Worm (Caenorhabditis elegans) whole organism, L3 larva: Measurements from ENCODE around the gene ctsa-3.2.
"Not testable (repeated sequence)": the region's sequence is repeated elsewhere in the genome, so short reads cannot be mapped to it uniquely, and the experiment has no call there.

Experiments
- R02D3.7 ChIP-seq: fragments of 150-350 bp; optimal IDR thresholded peaks from 2 replicates; lab custom pipeline; 2014; ENCODE audit warnings: missing biosample characterization, missing genetic modification characterization
- ZK546.5 ChIP-seq: sonication (generic microtip); optimal IDR thresholded peaks from 2 replicates; lab custom pipeline; 2017; ENCODE audit warnings: missing biosample characterization, missing genetic modification characterization
- aly-2 ChIP-seq: fragments of 150-350 bp; optimal IDR thresholded peaks from 2 replicates; lab custom pipeline; 2014; ENCODE audit warnings: missing biosample characterization, missing genetic modification characterization
- ama-1 ChIP-seq: fragments of 150-350 bp; optimal IDR thresholded peaks from 2 replicates; lab custom pipeline; 2018
- ceh-28 ChIP-seq: fragments of 150-350 bp; optimal IDR thresholded peaks from 2 replicates; lab custom pipeline; 2014; ENCODE audit warnings: missing biosample characterization, missing genetic modification reagents, missing genetic modification characterization
- daf-12 ChIP-seq: fragments of 150-350 bp; optimal IDR thresholded peaks from 2 replicates; lab custom pipeline; 2014; ENCODE audit warnings: missing biosample characterization, missing genetic modification reagents, missing genetic modification characterization
- egl-27 ChIP-seq: sonication (generic microtip); optimal IDR thresholded peaks from 4 replicates; lab custom pipeline; 2017; ENCODE audit warnings: missing biosample characterization, missing genetic modification reagents, missing genetic modification characterization
- elt-3 ChIP-seq, 3 experiments: fragments of 150-350 bp in 1 of 3; sonication (generic microtip) in 2 of 3; optimal IDR thresholded peaks; 2 replicates in 2 of 3; 4 replicates in 1 of 3; lab custom pipeline; 2014 to 2017; ENCODE audit warnings: missing biosample characterization in 3 of 3, missing genetic modification characterization in 3 of 3
- fos-1 ChIP-seq: fragments of 150-350 bp; optimal IDR thresholded peaks from 2 replicates; lab custom pipeline; 2014; ENCODE audit warnings: missing biosample characterization, missing genetic modification characterization
- jun-1 ChIP-seq: fragments of 150-350 bp; optimal IDR thresholded peaks from 2 replicates; lab custom pipeline; 2014; ENCODE audit warnings: missing biosample characterization, missing genetic modification reagents, missing genetic modification characterization
- lin-15B ChIP-seq: fragments of 150-350 bp; optimal IDR thresholded peaks from 2 replicates; lab custom pipeline; 2014; ENCODE audit warnings: missing biosample characterization, missing genetic modification characterization
- lin-39 ChIP-seq: fragments of 150-350 bp; optimal IDR thresholded peaks from 2 replicates; lab custom pipeline; 2018; ENCODE audit warnings: missing biosample characterization, missing genetic modification reagents, missing genetic modification characterization
- lsy-12 ChIP-seq: sonication (generic microtip); optimal IDR thresholded peaks from 2 replicates; lab custom pipeline; 2016; ENCODE audit warnings: mild to moderate bottlenecking, missing genetic modification characterization, missing compliant biosample characterization
- mdl-1 ChIP-seq: fragments of 150-350 bp; optimal IDR thresholded peaks from 2 replicates; lab custom pipeline; 2014; ENCODE audit warnings: missing biosample characterization, missing genetic modification characterization
- mml-1 ChIP-seq: fragments of 150-350 bp; sonication (generic microtip); optimal IDR thresholded peaks from 3 replicates; lab custom pipeline; 2014; ENCODE audit warnings: missing biosample characterization, missing genetic modification characterization
- nfya-1 ChIP-seq: sonication (generic microtip); optimal IDR thresholded peaks from 2 replicates; lab custom pipeline; 2017; ENCODE audit warnings: missing genetic modification characterization, mild to moderate bottlenecking, missing compliant biosample characterization, antibody characterized with exemption, moderate library complexity; ENCODE audit not compliant: insufficient read depth
- nhr-12 ChIP-seq: fragments of 150-350 bp; optimal IDR thresholded peaks from 2 replicates; lab custom pipeline; 2014; ENCODE audit warnings: missing biosample characterization, missing genetic modification characterization
- nhr-23 ChIP-seq: fragments of 150-350 bp; optimal IDR thresholded peaks from 2 replicates; lab custom pipeline; 2014; ENCODE audit warnings: missing biosample characterization, missing genetic modification reagents, missing genetic modification characterization
- nhr-237 ChIP-seq: fragments of 150-350 bp; optimal IDR thresholded peaks from 2 replicates; lab custom pipeline; 2014; ENCODE audit warnings: missing biosample characterization, missing genetic modification characterization
- nhr-25 ChIP-seq: sonication (generic microtip); optimal IDR thresholded peaks from 2 replicates; lab custom pipeline; 2017; ENCODE audit warnings: missing biosample characterization, missing genetic modification characterization
- nhr-43 ChIP-seq: sonication (generic microtip); optimal IDR thresholded peaks from 2 replicates; lab custom pipeline; 2016; ENCODE audit warnings: mild to moderate bottlenecking, missing genetic modification characterization, missing compliant biosample characterization; ENCODE audit not compliant: poor library complexity, severe bottlenecking
- nhr-76 ChIP-seq: fragments of 150-350 bp; sonication (generic microtip); optimal IDR thresholded peaks from 5 replicates; lab custom pipeline; 2014; ENCODE audit warnings: missing biosample characterization, missing genetic modification characterization
- nhr-77 ChIP-seq: fragments of 150-350 bp; optimal IDR thresholded peaks from 2 replicates; lab custom pipeline; 2014; ENCODE audit warnings: missing biosample characterization, missing genetic modification characterization
- pha-4 ChIP-seq: fragments of 150-350 bp; optimal IDR thresholded peaks from 2 replicates; lab custom pipeline; 2014; ENCODE audit warnings: missing biosample characterization, missing genetic modification reagents, missing genetic modification characterization
- pqm-1 ChIP-seq: fragments of 150-350 bp; optimal IDR thresholded peaks from 2 replicates; lab custom pipeline; 2017; ENCODE audit warnings: missing biosample characterization, missing genetic modification characterization, inconsistent platforms
- sea-2 ChIP-seq: fragments of 150-350 bp; sonication (generic microtip); optimal IDR thresholded peaks from 4 replicates; lab custom pipeline; 2014; ENCODE audit warnings: missing biosample characterization, missing genetic modification reagents, missing genetic modification characterization
- snpc-4 ChIP-seq: fragments of 150-350 bp; optimal IDR thresholded peaks from 2 replicates; lab custom pipeline; 2014; ENCODE audit warnings: missing biosample characterization, missing genetic modification characterization
- tbx-2 ChIP-seq: sonication (generic microtip); optimal IDR thresholded peaks from 2 replicates; lab custom pipeline; 2016; ENCODE audit warnings: mild to moderate bottlenecking, missing genetic modification characterization, missing compliant biosample characterization
- zag-1 ChIP-seq: fragments of 150-350 bp; optimal IDR thresholded peaks from 2 replicates; lab custom pipeline; 2014; ENCODE audit warnings: missing biosample characterization, missing genetic modification characterization
- ztf-11 ChIP-seq: fragments of 150-350 bp; optimal IDR thresholded peaks from 2 replicates; lab custom pipeline; 2014; ENCODE audit warnings: missing biosample characterization, missing genetic modification characterization
- ztf-4 ChIP-seq: fragments of 150-350 bp; optimal IDR thresholded peaks from 2 replicates; lab custom pipeline; 2014; ENCODE audit warnings: missing biosample characterization, missing genetic modification characterization

The ctsa-3.2 gene

ce11 chrII:9862147-9862546 lies 12.8 kb upstream of the ctsa-3.2 start, which contains the start of gene C08H9.18:
Gene C08H9.18 (minus strand): TSS chrII:9862247.
- no peak for TF ChIP-seq ama-1 (lab: Kevin White, UChicago)
- TF ChIP-seq jun-1 (tag; lab: Kevin White, UChicago) = no peak
- no peak for TF ChIP-seq nhr-25 (tag; lab: Kevin White, UChicago)
- no peak for TF ChIP-seq lsy-12 (tag; lab: Kevin White, UChicago)
- TF ChIP-seq nhr-77 (tag; lab: Kevin White, UChicago) = no peak
- no peak for TF ChIP-seq fos-1
- no peak for TF ChIP-seq sea-2
- no peak for TF ChIP-seq snpc-4 (tag; lab: Kevin White, UChicago)
- no peak for TF ChIP-seq aly-2 (tag; lab: Kevin White, UChicago)
- no peak for TF ChIP-seq nhr-23
- TF ChIP-seq mml-1 (tag; lab: Kevin White, UChicago) = no peak
- TF ChIP-seq ztf-4 (tag; lab: Kevin White, UChicago) = no peak
- TF ChIP-seq egl-27 (tag; lab: Kevin White, UChicago) = no peak
- TF ChIP-seq mdl-1 = no peak
- TF ChIP-seq nhr-237 (tag; lab: Kevin White, UChicago) = no peak
- TF ChIP-seq ztf-11 (tag; lab: Kevin White, UChicago) = no peak
- TF ChIP-seq elt-3 (tag; optimal IDR thresholded peaks at IDR 0.05; lab: Kevin White, UChicago) = no peak
- TF ChIP-seq, all 47 proteins: peak for 0

- TF ChIP-seq lin-39; jun-1 (tag; lab: Kevin White, UChicago); zag-1 (tag; lab: Kevin White, UChicago): not testable (repeated sequence)
These were observed 8.6 kb upstream of the ctsa-3.2 start, which contains the start of gene chil-1 for ce11 chrII:9866378-9866777. Gene chil-1 (minus strand): TSS chrII:9866478.

- TF ChIP-seq ceh-28 = no peak
- TF ChIP-seq, all 47 proteins: peak for 0
These were observed 6.8 kb upstream of the ctsa-3.2 start for ce11 chrII:9868207-9868606.

- TF ChIP-seq lsy-12 (tag; lab: Kevin White, UChicago) (no peak), nfya-1 (tag; lab: Kevin White, UChicago) (peak; percentile 51)
These were observed 6.3 kb upstream of the ctsa-3.2 start, which contains the start of gene old-1 for ce11 chrII:9868698-9869097. Gene old-1 (minus strand): TSS chrII:9868747.

- TF ChIP-seq ZK546.5 (no peak), daf-12 (tag; lab: Kevin White, UChicago) (no peak), zag-1 (tag; lab: Kevin White, UChicago) (no peak), lin-15B (no peak), tbx-2 (no peak)
These were observed 3.9 kb upstream of the ctsa-3.2 start, which contains the start of gene chil-7 for ce11 chrII:9871061-9871460. Gene chil-7 (minus strand): TSS chrII:9871172.

ce11 chrII:9872961-9873360 lies 2.0 kb upstream of the ctsa-3.2 start, which contains the start of gene chil-8:
Gene chil-8 (minus strand): TSS chrII:9873061.
- TF ChIP-seq lsy-12 (tag; lab: Kevin White, UChicago) = no peak
- no peak for TF ChIP-seq pqm-1 (tag; lab: Kevin White, UChicago)
- no peak for TF ChIP-seq ZK546.5
- TF ChIP-seq nhr-43 (tag; lab: Kevin White, UChicago) = no peak
- no peak for TF ChIP-seq lin-39
- no peak for TF ChIP-seq pha-4
- TF ChIP-seq nhr-12 (tag; lab: Kevin White, UChicago) = no peak
- no peak for TF ChIP-seq sea-2
- no peak for TF ChIP-seq nhr-76
- TF ChIP-seq ceh-28 = no peak
- no peak for TF ChIP-seq daf-12 (tag; lab: Kevin White, UChicago)

- TF ChIP-seq R02D3.7 (no peak), nhr-23 (peak; percentile 32)
These were observed 4.8 kb downstream of the ctsa-3.2 start for ce11 chrII:9879815-9880214.
